Fruit fly (Drosophila melanogaster) whole organism, embryonic: ENCODE data around the gene CG16790.

Source experiments
- Ada2b ChIP-seq: fragments of 200-800 bp; sonication (Bioruptor generic); IDR thresholded peaks from 2 replicates; pipeline ENCODE4 v1.3.6; 2022; ENCODE audit warnings: missing biosample characterization, missing genetic modification characterization
- Asciz ChIP-seq: fragments of 200-800 bp; sonication (Bioruptor generic); optimal IDR thresholded peaks from 2 replicates; lab custom pipeline; 2017; ENCODE audit warnings: missing biosample characterization, mild to moderate bottlenecking, missing genetic modification characterization, missing genetic modification reagents
- Atf6 ChIP-seq: fragments of 200-800 bp; sonication (Bioruptor generic); IDR thresholded peaks from 2 replicates; pipeline ENCODE4 v1.3.6; 2022; ENCODE audit warnings: missing biosample characterization, missing genetic modification characterization
- B-H1 ChIP-seq: fragments of 200-800 bp; sonication (Bioruptor generic); IDR thresholded peaks from 3 replicates; pipeline ENCODE4 v1.3.6; 2022; ENCODE audit warnings: missing biosample characterization, missing genetic modification characterization
- BtbVII ChIP-seq: fragments of 200-800 bp; sonication (Bioruptor generic); optimal IDR thresholded peaks from 3 replicates; lab custom pipeline; 2017; ENCODE audit warnings: missing biosample characterization, mild to moderate bottlenecking, missing genetic modification characterization
- CG10209 ChIP-seq: fragments of 200-800 bp; sonication (Bioruptor generic); optimal IDR thresholded peaks from 3 replicates; lab custom pipeline; 2017; ENCODE audit warnings: missing biosample characterization, mild to moderate bottlenecking, missing genetic modification characterization, missing genetic modification reagents
- CG10543 ChIP-seq: fragments of 200-800 bp; sonication (Bioruptor generic); optimal IDR thresholded peaks from 3 replicates; lab custom pipeline; 2017; ENCODE audit warnings: missing biosample characterization, mild to moderate bottlenecking, missing genetic modification characterization, moderate library complexity
- CG12659 ChIP-seq: fragments of 200-800 bp; sonication (Bioruptor generic); optimal IDR thresholded peaks from 3 replicates; lab custom pipeline; 2017; ENCODE audit warnings: mild to moderate bottlenecking, missing biosample characterization, missing genetic modification reagents, missing genetic modification characterization
- CG12769 ChIP-seq: fragments of 200-800 bp; sonication (Bioruptor generic); optimal IDR thresholded peaks from 2 replicates; lab custom pipeline; 2019; ENCODE audit warnings: missing biosample characterization, mild to moderate bottlenecking, missing genetic modification characterization, moderate library complexity
- CG12942 ChIP-seq: fragments of 200-800 bp; sonication (Bioruptor generic); optimal IDR thresholded peaks from 3 replicates; lab custom pipeline; 2016; ENCODE audit warnings: missing biosample characterization, missing genetic modification characterization
- CG13287 ChIP-seq: fragments of 200-800 bp; sonication (Bioruptor generic); IDR thresholded peaks from 2 replicates; pipeline ENCODE4 v1.3.6; 2022; ENCODE audit warnings: missing biosample characterization, missing genetic modification characterization; ENCODE audit not compliant: partially characterized antibody
- CG1603 ChIP-seq: fragments of 200-800 bp; sonication (Bioruptor generic); optimal IDR thresholded peaks from 2 replicates; lab custom pipeline; 2019; ENCODE audit warnings: missing biosample characterization, mild to moderate bottlenecking, missing genetic modification characterization, moderate library complexity
- CG17385 ChIP-seq: fragments of 200-800 bp; sonication (Bioruptor generic); optimal IDR thresholded peaks from 3 replicates; lab custom pipeline; 2018; ENCODE audit warnings: missing biosample characterization, mild to moderate bottlenecking, missing genetic modification characterization
- CG17829 ChIP-seq: fragments of 200-800 bp; optimal IDR thresholded peaks from 2 replicates; lab custom pipeline; 2019; ENCODE audit warnings: missing biosample characterization, mild to moderate bottlenecking, missing genetic modification characterization, moderate library complexity
- CG1832 ChIP-seq: fragments of 200-800 bp; sonication (Bioruptor generic); optimal IDR thresholded peaks from 2 replicates; lab custom pipeline; 2017; ENCODE audit warnings: missing biosample characterization, mild to moderate bottlenecking, missing genetic modification characterization, inconsistent platforms
- CG18599 ChIP-seq: fragments of 200-800 bp; sonication (Bioruptor generic); optimal IDR thresholded peaks from 3 replicates; lab custom pipeline; 2017; ENCODE audit warnings: missing biosample characterization, missing genetic modification characterization, mild to moderate bottlenecking, moderate library complexity, missing genetic modification reagents
- CG31224 ChIP-seq: fragments of 200-800 bp; sonication (Bioruptor generic); IDR thresholded peaks from 2 replicates; pipeline ENCODE4 v1.3.6; 2022; ENCODE audit warnings: missing biosample characterization, missing genetic modification characterization
- CG8388 ChIP-seq: fragments of 200-800 bp; sonication (Bioruptor generic); optimal IDR thresholded peaks from 2 replicates; lab custom pipeline; 2019; ENCODE audit warnings: missing biosample characterization, mild to moderate bottlenecking, missing genetic modification characterization, moderate library complexity
- Dbx ChIP-seq: fragments of 200-800 bp; sonication (Bioruptor generic); IDR thresholded peaks from 3 replicates; pipeline ENCODE4 v1.3.6; 2022; ENCODE audit warnings: missing biosample characterization, missing genetic modification characterization
- Dip2 ChIP-seq: fragments of 200-800 bp; sonication (Bioruptor generic); IDR thresholded peaks from 2 replicates; pipeline ENCODE4 v1.3.6; 2022; ENCODE audit warnings: missing biosample characterization, missing genetic modification characterization
- Fer1 ChIP-seq: fragments of 200-800 bp; sonication (Bioruptor generic); optimal IDR thresholded peaks from 2 replicates; lab custom pipeline; 2017; ENCODE audit warnings: missing biosample characterization, mild to moderate bottlenecking, missing genetic modification characterization
- Gsc ChIP-seq: fragments of 200-800 bp; sonication (Bioruptor generic); IDR thresholded peaks from 2 replicates; pipeline ENCODE4 v1.3.6; 2022; ENCODE audit warnings: missing biosample characterization, missing genetic modification characterization
- HLH3B ChIP-seq: fragments of 200-800 bp; sonication (Bioruptor generic); IDR thresholded peaks from 2 replicates; pipeline ENCODE4 v1.3.6; 2022; ENCODE audit warnings: missing biosample characterization, missing genetic modification characterization
- HLH54F ChIP-seq: fragments of 200-800 bp; sonication (Bioruptor generic); optimal IDR thresholded peaks from 3 replicates; lab custom pipeline; 2016; ENCODE audit warnings: missing biosample characterization, missing genetic modification characterization
- Hey ChIP-seq: fragments of 200-800 bp; sonication (Bioruptor generic); optimal IDR thresholded peaks from 3 replicates; lab custom pipeline; 2018; ENCODE audit warnings: missing biosample characterization, mild to moderate bottlenecking, missing genetic modification characterization
- Hmr ChIP-seq: fragments of 200-800 bp; sonication (Bioruptor generic); optimal IDR thresholded peaks from 3 replicates; lab custom pipeline; 2017; ENCODE audit warnings: mild to moderate bottlenecking, missing biosample characterization, missing genetic modification reagents, missing genetic modification characterization
- Hr78 ChIP-seq, 2 experiments: fragments of 200-800 bp in 1 of 2; fragments of >200 bp in 1 of 2; sonication (Bioruptor generic) in 1 of 2; optimal IDR thresholded peaks; 2 replicates each; lab custom pipeline; 2017 to 2019; ENCODE audit warnings: missing biosample characterization in 2 of 2, missing genetic modification characterization in 2 of 2, mild to moderate bottlenecking in 1 of 2, moderate library complexity in 1 of 2
- MTF-1 ChIP-seq: fragments of 200-800 bp; sonication (Bioruptor generic); optimal IDR thresholded peaks from 2 replicates; lab custom pipeline; 2018; ENCODE audit warnings: missing biosample characterization, mild to moderate bottlenecking, missing genetic modification characterization, borderline replicate concordance
- NC2β ChIP-seq: fragments of 200-800 bp; sonication (Bioruptor generic); optimal IDR thresholded peaks from 2 replicates; lab custom pipeline; 2016; ENCODE audit warnings: missing biosample characterization, missing genetic modification characterization
- NFAT ChIP-seq: fragments of 200-800 bp; sonication (Bioruptor generic); IDR thresholded peaks from 2 replicates; pipeline ENCODE4 v1.3.6; 2022; ENCODE audit warnings: missing biosample characterization, missing genetic modification characterization
- Rfx ChIP-seq: fragments of 200-800 bp; sonication (Bioruptor generic); IDR thresholded peaks from 2 replicates; pipeline ENCODE4 v1.3.6; 2022; ENCODE audit warnings: missing biosample characterization, missing genetic modification characterization
- Rx ChIP-seq: fragments of 200-800 bp; sonication (Bioruptor generic); IDR thresholded peaks from 2 replicates; pipeline ENCODE4 v1.3.6; 2022; ENCODE audit warnings: missing biosample characterization, missing genetic modification characterization
- Trl ChIP-seq, 3 experiments: fragments of >200 bp in 2 of 3; fragments of 200-800 bp in 1 of 3; sonication (Bioruptor generic) in 1 of 3; optimal IDR thresholded peaks; 2 replicates in 1 of 3; 3 replicates in 2 of 3; lab custom pipeline; 2016 to 2017; ENCODE audit warnings: missing biosample characterization in 1 of 3, missing genetic modification characterization in 1 of 3
- bab2 ChIP-seq: fragments of 200-800 bp; sonication (Bioruptor generic); optimal IDR thresholded peaks from 2 replicates; lab custom pipeline; 2016; ENCODE audit warnings: missing biosample characterization, missing genetic modification characterization
- da ChIP-seq: fragments of 200-800 bp; sonication (Bioruptor generic); optimal IDR thresholded peaks from 2 replicates; lab custom pipeline; 2016; ENCODE audit warnings: missing biosample characterization, missing genetic modification characterization
- exex ChIP-seq: fragments of 200-800 bp; sonication (Bioruptor generic); optimal IDR thresholded peaks from 4 replicates; lab custom pipeline; 2018; ENCODE audit warnings: missing biosample characterization, mild to moderate bottlenecking, missing genetic modification characterization, moderate library complexity
- fd102C ChIP-seq: fragments of 200-800 bp; sonication (Bioruptor generic); optimal IDR thresholded peaks from 2 replicates; lab custom pipeline; 2018; ENCODE audit warnings: missing biosample characterization, mild to moderate bottlenecking, missing genetic modification characterization, moderate library complexity
- fd64A ChIP-seq: fragments of 200-800 bp; sonication (Bioruptor generic); optimal IDR thresholded peaks from 3 replicates; lab custom pipeline; 2018; ENCODE audit warnings: missing biosample characterization, mild to moderate bottlenecking, missing genetic modification characterization
- ftz-f1 ChIP-seq: fragments of 200-800 bp; sonication (Bioruptor generic); optimal IDR thresholded peaks from 2 replicates; lab custom pipeline; 2016; ENCODE audit warnings: missing biosample characterization, missing genetic modification characterization
- grn ChIP-seq: fragments of 200-800 bp; sonication (Bioruptor generic); optimal IDR thresholded peaks from 3 replicates; lab custom pipeline; 2017; ENCODE audit warnings: missing biosample characterization, missing genetic modification characterization
- lbe ChIP-seq: fragments of 200-800 bp; sonication (Bioruptor generic); optimal IDR thresholded peaks from 2 replicates; lab custom pipeline; 2016; ENCODE audit warnings: missing biosample characterization, mild to moderate bottlenecking, missing genetic modification characterization
- prd ChIP-seq, 3 experiments: fragments of >200 bp in 2 of 3; fragments of 200-800 bp in 1 of 3; sonication (Bioruptor generic) in 1 of 3; optimal IDR thresholded peaks in 2 of 3; IDR thresholded peaks in 1 of 3; 2 replicates in 2 of 3; 3 replicates in 1 of 3; pipeline versions ENCODE4 v1.3.6 to Lab custom; 2017 to 2022; ENCODE audit warnings: missing biosample characterization in 1 of 3, missing genetic modification characterization in 1 of 3
- schlank ChIP-seq: fragments of 200-800 bp; sonication (Bioruptor generic); optimal IDR thresholded peaks from 2 replicates; lab custom pipeline; 2018; ENCODE audit warnings: missing biosample characterization, mild to moderate bottlenecking, missing genetic modification characterization
- slbo ChIP-seq: fragments of 200-800 bp; sonication (Bioruptor generic); IDR thresholded peaks from 2 replicates; pipeline ENCODE4 v1.3.6; 2022; ENCODE audit warnings: missing biosample characterization, missing genetic modification characterization
- slou ChIP-seq: fragments of 200-800 bp; sonication (Bioruptor generic); optimal IDR thresholded peaks from 3 replicates; lab custom pipeline; 2016; ENCODE audit warnings: missing biosample characterization, missing genetic modification characterization
- sob ChIP-seq: fragments of 200-800 bp; sonication (Bioruptor generic); IDR thresholded peaks from 2 replicates; pipeline ENCODE4 v1.3.6; 2022; ENCODE audit warnings: missing biosample characterization, missing genetic modification characterization

Gene CG16790

DNA sequence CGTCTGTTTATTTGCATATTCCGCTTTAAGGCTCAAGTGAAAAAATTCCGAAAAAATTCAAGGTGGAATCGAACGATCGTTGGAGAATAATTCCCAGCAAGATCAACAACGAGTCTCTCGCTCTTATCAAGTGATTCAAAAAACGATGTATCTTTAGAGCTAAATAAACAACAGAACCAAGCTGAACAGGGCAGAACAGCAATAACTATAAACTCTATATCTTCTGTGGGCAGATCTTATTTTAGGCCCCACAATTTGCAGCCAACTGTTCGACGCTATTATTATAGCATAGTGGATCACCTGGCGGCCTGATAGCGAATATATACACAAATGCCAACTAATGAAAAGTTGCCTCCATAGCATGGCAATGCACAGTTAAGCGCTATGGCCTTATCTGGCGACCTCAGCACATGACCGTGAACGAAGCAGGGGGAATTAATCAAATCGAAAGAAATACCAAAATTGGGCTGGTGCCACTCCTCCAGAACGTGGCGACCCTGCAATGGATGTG is 40.6 kb downstream of the CG16790 start (continued):
- TF ChIP-seq Hmr (GFP tag; lab: Kevin White, UChicago) = peak; percentile 39
- no peak for TF ChIP-seq CG8388
- TF ChIP-seq CG18599 (GFP tag; lab: Kevin White, UChicago) = peak; percentile 57
- TF ChIP-seq Fer1 = peak; percentile 19
- peak; percentile 21 for TF ChIP-seq HLH54F
- peak; percentile 14 for TF ChIP-seq da (GFP tag; lab: Kevin White, UChicago)
- TF ChIP-seq NC2β (GFP tag; lab: Kevin White, UChicago) = no peak
- TF ChIP-seq schlank (tag; lab: Kevin White, UChicago) = peak; percentile 19
- TF ChIP-seq Hey = peak; percentile 18
- no peak for TF ChIP-seq CG1603 (tag; lab: Kevin White, UChicago)
- TF ChIP-seq Hr78 (GFP tag; optimal IDR thresholded peaks at IDR 0.05; lab: Kevin White, UChicago) = peak in 1 of 2 experiments; percentile 67
- TF ChIP-seq CG13287 (GFP tag; lab: Robert Waterston, UW) = no peak
- TF ChIP-seq Rfx (GFP tag; lab: Robert Waterston, UW) = 0 out of 2 replicates have a peak, but pooled peaks have one; percentile 4
- peak; percentile 72 for TF ChIP-seq exex (tag; lab: Kevin White, UChicago)
- TF ChIP-seq CG17829 (tag; lab: Kevin White, UChicago) = no peak
- 0 out of 2 replicates have a peak, but pooled peaks have one; percentile 8 for TF ChIP-seq slbo (GFP tag; lab: Robert Waterston, UW)
- no peak for TF ChIP-seq HLH3B
- TF ChIP-seq grn (GFP tag; lab: Kevin White, UChicago) = peak; percentile 41
- peak; percentile 62 for TF ChIP-seq CG12769 (tag; lab: Kevin White, UChicago)
- TF ChIP-seq BtbVII (GFP tag; lab: Kevin White, UChicago) = peak; percentile 18
- TF ChIP-seq Ada2b = no peak
- TF ChIP-seq ftz-f1 (GFP tag; lab: Kevin White, UChicago) = peak; percentile 93
- no peak for TF ChIP-seq fd102C (GFP tag; lab: Kevin White, UChicago)
- no peak for TF ChIP-seq fd64A (GFP tag; lab: Kevin White, UChicago)
- peak; percentile 83 for TF ChIP-seq CG10543 (GFP tag; lab: Kevin White, UChicago)
- peak; percentile 45; the same call in 1 of the 2 replicates for TF ChIP-seq Atf6 (GFP tag; lab: Robert Waterston, UW)
- TF ChIP-seq prd (optimal IDR thresholded peaks at IDR 0.05; lab: Kevin White, UChicago) = no peak
- no peak for TF ChIP-seq prd (GFP tag; IDR thresholded peaks at IDR 0.05; lab: Robert Waterston, UW)
- TF ChIP-seq lbe (GFP tag; lab: Kevin White, UChicago) = no peak

- TF ChIP-seq NFAT (GFP tag; lab: Robert Waterston, UW) (peak; percentile 95), Dip2 (GFP tag; lab: Robert Waterston, UW) (peak; percentile 27; the same call in 1 of the 2 replicates), CG31224 (GFP tag; lab: Robert Waterston, UW) (peak; percentile 90), CG12659 (GFP tag; lab: Kevin White, UChicago) (peak; percentile 79), B-H1 (peak; percentile 89), MTF-1 (peak; percentile 85), slou (GFP tag; lab: Kevin White, UChicago) (peak; percentile 81), CG12942 (peak; percentile 73), bab2 (GFP tag; lab: Kevin White, UChicago) (peak; percentile 91), CG10209 (GFP tag; lab: Kevin White, UChicago) (peak; percentile 73), grn (GFP tag; lab: Kevin White, UChicago) (peak; percentile 70), CG1832 (GFP tag; lab: Kevin White, UChicago) (no peak), Trl (optimal IDR thresholded peaks at IDR 0.05; lab: Kevin White, UChicago) (no peak), Trl (GFP tag; optimal IDR thresholded peaks at IDR 0.05; lab: Kevin White, UChicago) (peak; percentile 96), CG17385 (peak; percentile 77), Gsc (no peak), Rx (peak; percentile 81), Asciz (GFP tag; lab: Kevin White, UChicago) (peak; percentile 83), sob (GFP tag; lab: Robert Waterston, UW) (peak; percentile 95), Dbx (peak; percentile 97)
Measured at dm6 chr3R:9527907-9528842, 41.8 kb downstream of the CG16790 start.
